Fruit fly (Drosophila melanogaster) whole organism, prepupa: ENCODE measurements around the gene Npc2b.
A peak's percentile ranks its signal among the peaks of the same experiment; 100 is the strongest.

Source experiments
- Blimp-1 ChIP-seq: fragments of 200-800 bp; sonication (Bioruptor generic); optimal IDR thresholded peaks from 3 replicates; lab custom pipeline; 2017; ENCODE audit warnings: missing biosample characterization, missing genetic modification characterization, mild to moderate bottlenecking, moderate library complexity, missing genetic modification reagents
- CG10669 ChIP-seq: fragments of 200-800 bp; sonication (Bioruptor generic); optimal IDR thresholded peaks from 3 replicates; lab custom pipeline; 2018; ENCODE audit warnings: missing biosample characterization, mild to moderate bottlenecking, missing genetic modification characterization, moderate library complexity
- CG11294 ChIP-seq: fragments of 200-800 bp; sonication (Bioruptor generic); IDR thresholded peaks from 2 replicates; pipeline ENCODE4 v1.3.6; 2022; ENCODE audit warnings: missing biosample characterization, missing genetic modification characterization
- CG11762 ChIP-seq: fragments of 200-800 bp; sonication (Bioruptor generic); optimal IDR thresholded peaks from 3 replicates; lab custom pipeline; 2016; ENCODE audit warnings: missing biosample characterization, missing genetic modification characterization; ENCODE audit not compliant: insufficient read depth
- CG15336 ChIP-seq: fragments of 200-800 bp; sonication (Bioruptor generic); IDR thresholded peaks from 2 replicates; pipeline ENCODE4 v1.3.6; 2022; ENCODE audit warnings: missing biosample characterization, missing genetic modification characterization
- CG16779 ChIP-seq: fragments of 200-800 bp; sonication (Bioruptor generic); optimal IDR thresholded peaks from 3 replicates; lab custom pipeline; 2017; ENCODE audit warnings: missing biosample characterization, mild to moderate bottlenecking, missing genetic modification characterization
- CG3032 ChIP-seq: fragments of 200-800 bp; optimal IDR thresholded peaks from 2 replicates; lab custom pipeline; 2019; ENCODE audit warnings: missing biosample characterization, mild to moderate bottlenecking, missing genetic modification characterization, moderate library complexity
- CG31627 ChIP-seq: fragments of 200-800 bp; sonication (Bioruptor generic); optimal IDR thresholded peaks from 3 replicates; lab custom pipeline; 2016; ENCODE audit warnings: missing biosample characterization, missing genetic modification characterization
- CG34406 ChIP-seq: fragments of 200-800 bp; sonication (Bioruptor generic); optimal IDR thresholded peaks from 3 replicates; lab custom pipeline; 2016; ENCODE audit warnings: missing biosample characterization, missing genetic modification characterization
- CG4318 ChIP-seq: fragments of 200-800 bp; sonication (Bioruptor generic); optimal IDR thresholded peaks from 3 replicates; lab custom pipeline; 2017; ENCODE audit warnings: missing biosample characterization, mild to moderate bottlenecking, missing genetic modification characterization
- CG6163 ChIP-seq: fragments of 200-800 bp; sonication (Bioruptor generic); IDR thresholded peaks from 3 replicates; pipeline ENCODE4 v1.3.6; 2022; ENCODE audit warnings: missing biosample characterization, missing genetic modification characterization
- CG6276 ChIP-seq: fragments of 200-800 bp; sonication (Bioruptor generic); optimal IDR thresholded peaks from 2 replicates; lab custom pipeline; 2017; ENCODE audit warnings: missing biosample characterization, mild to moderate bottlenecking, missing genetic modification characterization
- CG6792 ChIP-seq: fragments of 200-800 bp; sonication (Bioruptor generic); optimal IDR thresholded peaks from 3 replicates; lab custom pipeline; 2016; ENCODE audit warnings: missing biosample characterization, missing genetic modification characterization
- CG6854 ChIP-seq: fragments of 200-800 bp; sonication (Bioruptor generic); optimal IDR thresholded peaks from 2 replicates; lab custom pipeline; 2017; ENCODE audit warnings: missing biosample characterization, mild to moderate bottlenecking, missing genetic modification characterization
- CG8319 ChIP-seq: fragments of 200-800 bp; sonication (Bioruptor generic); optimal IDR thresholded peaks from 3 replicates; lab custom pipeline; 2016; ENCODE audit warnings: missing biosample characterization, missing genetic modification characterization
- CG9139 ChIP-seq: fragments of 200-800 bp; sonication (Bioruptor generic); optimal IDR thresholded peaks from 3 replicates; lab custom pipeline; 2017; ENCODE audit warnings: missing biosample characterization, mild to moderate bottlenecking, missing genetic modification characterization
- Eip78C ChIP-seq: fragments of 200-800 bp; sonication (Bioruptor generic); peaks from one replicate; lab custom pipeline; 2016; ENCODE audit warnings: missing biosample characterization, missing genetic modification characterization
- Eip93F ChIP-seq: fragments of 200-800 bp; sonication (Bioruptor generic); optimal IDR thresholded peaks from 2 replicates; lab custom pipeline; 2016; ENCODE audit warnings: missing biosample characterization, mild to moderate bottlenecking, missing genetic modification characterization
- Ets21C ChIP-seq: fragments of 200-800 bp; sonication (Bioruptor generic); optimal IDR thresholded peaks from 3 replicates; lab custom pipeline; 2016; ENCODE audit warnings: missing biosample characterization, missing genetic modification characterization
- Ets96B ChIP-seq: fragments of 200-800 bp; optimal IDR thresholded peaks from 2 replicates; lab custom pipeline; 2019; ENCODE audit warnings: missing biosample characterization, mild to moderate bottlenecking, missing genetic modification characterization, moderate library complexity
- Hr38 ChIP-seq: sonication (Bioruptor generic); optimal IDR thresholded peaks from 2 replicates; lab custom pipeline; 2016; ENCODE audit warnings: missing biosample characterization, missing genetic modification characterization
- Hr4 ChIP-seq: fragments of 200-800 bp; sonication (Bioruptor generic); optimal IDR thresholded peaks from 3 replicates; lab custom pipeline; 2016; ENCODE audit warnings: missing biosample characterization, missing genetic modification characterization
- Met ChIP-seq: fragments of 200-800 bp; sonication (Bioruptor generic); optimal IDR thresholded peaks from 3 replicates; lab custom pipeline; 2016; ENCODE audit warnings: missing biosample characterization, missing genetic modification characterization
- Smox ChIP-seq: fragments of 200-800 bp; sonication (Bioruptor generic); optimal IDR thresholded peaks from 3 replicates; lab custom pipeline; 2016; ENCODE audit warnings: missing biosample characterization, missing genetic modification characterization
- Sox102F ChIP-seq: fragments of 200-800 bp; sonication (Bioruptor generic); optimal IDR thresholded peaks from 2 replicates; lab custom pipeline; 2016; ENCODE audit warnings: missing biosample characterization, mild to moderate bottlenecking, missing genetic modification characterization
- Sox14 ChIP-seq: fragments of 200-800 bp; sonication (Bioruptor generic); optimal IDR thresholded peaks from 3 replicates; lab custom pipeline; 2016; ENCODE audit warnings: missing biosample characterization, missing genetic modification characterization
- achi ChIP-seq: fragments of 200-800 bp; sonication (Bioruptor generic); optimal IDR thresholded peaks from 3 replicates; lab custom pipeline; 2016; ENCODE audit warnings: missing biosample characterization, missing genetic modification characterization
- dac ChIP-seq: fragments of 200-800 bp; sonication (Bioruptor generic); optimal IDR thresholded peaks from 2 replicates; lab custom pipeline; 2017; ENCODE audit warnings: missing biosample characterization, mild to moderate bottlenecking, missing genetic modification characterization
- eg ChIP-seq: fragments of 200-800 bp; sonication (Bioruptor generic); IDR thresholded peaks from 3 replicates; pipeline ENCODE4 v1.3.6; 2022; ENCODE audit warnings: missing biosample characterization, missing genetic modification characterization
- esn ChIP-seq: fragments of 200-800 bp; sonication (Bioruptor generic); optimal IDR thresholded peaks from 2 replicates; lab custom pipeline; 2016; ENCODE audit warnings: missing biosample characterization, mild to moderate bottlenecking, missing genetic modification characterization, moderate library complexity
- lz ChIP-seq: fragments of 200-800 bp; sonication (Bioruptor generic); optimal IDR thresholded peaks from 3 replicates; lab custom pipeline; 2016; ENCODE audit warnings: missing biosample characterization, missing genetic modification characterization
- pdm3 ChIP-seq: fragments of 200-800 bp; sonication (Bioruptor generic); optimal IDR thresholded peaks from 3 replicates; lab custom pipeline; 2016; ENCODE audit warnings: missing biosample characterization, missing genetic modification characterization
- spab ChIP-seq: fragments of 200-800 bp; sonication (Bioruptor generic); optimal IDR thresholded peaks from 2 replicates; lab custom pipeline; 2017; ENCODE audit warnings: missing biosample characterization, mild to moderate bottlenecking, missing genetic modification characterization, missing genetic modification reagents
- svp ChIP-seq: fragments of 200-800 bp; sonication (Bioruptor generic); peaks from one replicate; lab custom pipeline; 2016; ENCODE audit warnings: missing biosample characterization, missing genetic modification characterization
- topi ChIP-seq: fragments of 200-800 bp; sonication (Bioruptor generic); optimal IDR thresholded peaks from 3 replicates; lab custom pipeline; 2016; ENCODE audit warnings: missing biosample characterization, missing genetic modification characterization
- vri ChIP-seq: fragments of 200-800 bp; sonication (Bioruptor generic); optimal IDR thresholded peaks from 3 replicates; lab custom pipeline; 2016; ENCODE audit warnings: missing biosample characterization, mild to moderate bottlenecking, missing genetic modification characterization

Gene Npc2b

DNA sequence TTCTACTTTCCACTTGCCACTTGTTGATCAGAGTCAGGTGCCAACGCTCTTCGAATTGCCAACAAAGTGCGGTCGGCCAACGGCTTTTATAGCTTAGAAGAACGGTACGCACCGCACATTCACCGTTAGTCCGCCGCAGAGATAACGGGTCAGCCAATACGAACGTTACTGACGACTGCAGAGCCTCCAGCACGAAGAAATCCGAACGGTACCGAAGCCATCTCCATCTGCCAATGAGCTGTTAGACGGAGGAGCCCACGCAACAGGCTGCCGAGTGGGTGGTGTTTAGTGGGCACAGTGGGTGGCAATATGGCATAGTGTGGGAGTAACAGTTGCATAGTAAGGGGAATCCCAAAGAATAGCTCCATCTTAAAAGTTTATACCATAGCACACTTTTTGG, 7.5 kb downstream of the Npc2b start, which contains the start of gene CCHa1:
CCHa1 (minus strand) TSS at position 44 of the 400 bp plus-strand sequence.
- TF ChIP-seq Met (no peak), Blimp-1 (GFP tag; lab: Kevin White, UChicago) (no peak), pdm3 (GFP tag; lab: Kevin White, UChicago) (no peak), vri (GFP tag; lab: Kevin White, UChicago) (no peak), CG11762 (GFP tag; lab: Kevin White, UChicago) (no peak), Sox14 (GFP tag; lab: Kevin White, UChicago) (no peak), Ets21C (no peak), achi (GFP tag; lab: Kevin White, UChicago) (no peak), CG15336 (no peak), spab (GFP tag; lab: Kevin White, UChicago) (no peak), CG8319 (GFP tag; lab: Kevin White, UChicago) (no peak), Sox102F (no peak), svp (GFP tag; lab: Kevin White, UChicago) (no peak), CG34406 (no peak), lz (GFP tag; lab: Kevin White, UChicago) (no peak)
- TF ChIP-seq, all 60 proteins: peak for 0

DNA sequence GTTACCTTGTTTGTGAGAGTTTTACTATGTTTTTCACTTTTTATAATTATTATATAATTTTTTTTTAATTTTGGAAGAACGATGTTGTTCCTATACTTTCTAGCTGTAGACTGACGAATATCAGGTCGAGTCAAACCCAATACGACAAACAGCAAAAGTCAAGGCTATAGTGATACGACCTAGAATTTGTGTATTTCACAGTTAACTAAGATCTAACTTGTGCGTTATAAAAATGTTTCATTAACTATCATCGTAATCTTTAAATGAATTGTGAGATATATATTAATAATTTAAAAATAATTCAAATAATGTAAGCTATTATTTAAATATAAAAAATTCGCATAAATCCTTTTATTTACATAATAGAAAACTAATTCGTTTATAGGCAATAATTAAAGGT, 8.7 kb downstream of the Npc2b start, which contains the start of gene CG9920:
CG9920 (minus strand) TSS at position 101 of the 400 bp plus-strand sequence.
- TF ChIP-seq Smox = no peak
- no peak for TF ChIP-seq esn (GFP tag; lab: Kevin White, UChicago)
- no peak for TF ChIP-seq CG15336
- TF ChIP-seq CG6276 (GFP tag; lab: Kevin White, UChicago) = no peak
- no peak for TF ChIP-seq CG10669 (GFP tag; lab: Kevin White, UChicago)
- no peak for TF ChIP-seq CG3032 (tag; lab: Kevin White, UChicago)
- no peak for TF ChIP-seq CG6792 (GFP tag; lab: Kevin White, UChicago)
- no peak for TF ChIP-seq Hr38 (GFP tag; lab: Kevin White, UChicago)
- TF ChIP-seq CG16779 (tag; lab: Kevin White, UChicago) = no peak
- no peak for TF ChIP-seq CG11294
- TF ChIP-seq CG34406 = no peak
- TF ChIP-seq CG6854 = no peak
- no peak for TF ChIP-seq CG9139 (GFP tag; lab: Kevin White, UChicago)
- no peak for TF ChIP-seq CG8319 (GFP tag; lab: Kevin White, UChicago)
- no peak for TF ChIP-seq topi (GFP tag; lab: Kevin White, UChicago)
- TF ChIP-seq, all 60 proteins: peak for 0

DNA sequence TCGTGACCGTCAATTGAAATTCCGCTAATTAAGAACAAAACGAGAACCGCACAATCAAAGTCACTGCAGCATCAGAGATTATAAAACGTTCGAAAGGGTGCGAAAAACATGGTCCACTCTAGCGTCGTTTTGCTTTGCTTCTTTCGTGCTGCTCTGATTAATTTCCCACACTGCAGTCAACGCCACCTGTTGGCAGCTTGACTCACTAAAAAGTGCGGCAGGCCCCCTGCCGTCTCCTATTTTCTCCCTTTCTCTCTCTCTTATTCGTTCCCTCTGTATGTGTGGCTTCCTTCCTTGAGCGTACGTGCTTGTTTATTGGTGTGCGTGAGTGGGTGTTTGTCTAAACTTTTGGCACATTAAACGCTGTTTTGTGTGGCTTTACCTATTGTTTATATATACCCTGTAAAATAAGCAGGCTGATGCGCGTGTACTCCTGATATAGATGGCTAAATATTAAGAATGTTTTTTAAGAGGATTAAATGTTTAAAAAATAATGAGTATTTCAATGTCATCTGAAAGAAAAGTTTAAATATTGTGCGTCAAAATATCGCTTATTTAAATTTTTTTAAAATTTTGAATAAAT, 9.3 kb downstream of the Npc2b start:
- TF ChIP-seq Met (no peak), Eip78C (GFP tag; lab: Kevin White, UChicago) (peak; percentile 58), CG6792 (GFP tag; lab: Kevin White, UChicago) (no peak), CG31627 (GFP tag; lab: Kevin White, UChicago) (peak; percentile 1), svp (GFP tag; lab: Kevin White, UChicago) (peak; percentile 44), CG4318 (GFP tag; lab: Kevin White, UChicago) (no peak), eg (GFP tag; lab: Robert Waterston, UW) (peak; percentile 20; the same call in 1 of the 3 replicates), CG6163 (peak; percentile 41; the same call in 1 of the 3 replicates)

DNA sequence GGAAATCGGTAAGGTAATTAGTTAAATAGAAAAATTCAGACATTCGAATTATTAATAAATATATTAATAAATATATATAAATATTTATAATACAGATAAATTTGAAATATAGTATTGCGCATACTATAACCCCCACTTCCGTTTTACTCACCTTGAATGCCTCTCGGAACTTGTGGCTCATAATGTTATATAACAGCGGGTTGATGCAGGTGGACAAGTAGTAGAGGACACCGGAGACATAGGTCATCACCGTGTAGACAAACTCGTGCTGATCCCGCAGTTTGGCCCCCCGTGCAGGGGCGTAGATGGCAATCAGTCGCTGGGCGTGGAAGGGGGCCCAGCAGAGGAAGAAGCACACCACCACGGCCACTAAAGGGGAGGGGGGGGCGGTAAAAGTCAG, 11.6 kb downstream of the Npc2b start:
- TF ChIP-seq Ets96B (tag; lab: Kevin White, UChicago) (no peak), spab (GFP tag; lab: Kevin White, UChicago) (no peak), Hr4 (GFP tag; lab: Kevin White, UChicago) (no peak), esn (GFP tag; lab: Kevin White, UChicago) (no peak), lz (GFP tag; lab: Kevin White, UChicago) (no peak), dac (GFP tag; lab: Kevin White, UChicago) (no peak), topi (GFP tag; lab: Kevin White, UChicago) (no peak), svp (GFP tag; lab: Kevin White, UChicago) (no peak), Ets21C (no peak), Eip93F (GFP tag; lab: Kevin White, UChicago) (no peak)
- TF ChIP-seq, all 60 proteins: peak for 0
